Worm (Caenorhabditis elegans): ENCODE data around the gene srsx-31.
"Not testable (repeated sequence)": the region's sequence is repeated elsewhere in the genome, so short reads cannot be mapped to it uniquely, and the experiment has no call there.

Gene srsx-31

ce11 chrV:11254980-11255379 is at the start of gene srsx-31:
TSS of gene srsx-31 (minus strand) at chrV:11255080.
- no peak for TF ChIP-seq unc-62 (GFP tag; optimal IDR thresholded peaks at IDR 0.05)

- TF ChIP-seq unc-62 (GFP tag; optimal IDR thresholded peaks at IDR 0.05): no peak
These were observed 49.3 kb upstream of the srsx-31 start for ce11 chrV:11304200-11304599.

DNA sequence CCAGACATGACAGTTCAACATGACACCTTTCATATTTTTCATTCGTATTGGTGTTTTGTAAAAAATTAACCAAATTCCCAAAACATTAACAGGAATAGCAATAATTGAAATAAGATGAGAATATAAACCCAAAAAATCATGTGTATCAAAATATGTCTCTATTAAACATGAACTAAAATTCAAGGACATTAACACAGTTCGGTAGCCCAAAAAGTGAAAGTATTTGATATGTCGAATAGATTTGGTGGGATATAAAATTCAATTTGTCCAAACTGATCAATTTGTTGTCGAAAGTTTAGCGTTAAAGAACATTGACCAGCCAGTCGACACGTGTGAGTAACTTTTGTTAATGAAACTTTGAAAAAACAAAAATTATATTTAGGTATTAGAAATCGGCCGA is 47.8 kb upstream of the srsx-31 start, which contains the start of gene srh-46:
TSS of gene srh-46 (minus strand) at position 189 of the 400 bp plus-strand sequence.
- no peak for TF ChIP-seq unc-62 (GFP tag; optimal IDR thresholded peaks at IDR 0.05)

DNA sequence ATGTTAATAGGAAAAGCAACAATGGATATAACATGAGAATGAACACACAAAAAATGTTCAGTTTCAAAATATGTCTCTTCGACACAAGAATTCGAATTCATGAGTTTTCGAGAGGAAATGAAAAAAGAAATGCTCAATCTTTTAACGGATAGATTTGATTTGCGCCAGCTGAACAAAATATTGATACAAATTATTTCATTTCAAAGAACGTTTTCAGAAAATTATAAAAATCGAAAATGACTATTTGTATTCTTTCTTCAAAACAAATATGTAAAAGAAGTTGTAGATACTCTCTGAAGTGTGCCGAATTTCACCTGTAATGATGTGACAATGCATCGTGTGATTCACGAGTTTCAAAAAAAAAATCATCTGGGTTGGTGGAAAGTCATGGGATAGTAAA is 45.7 kb upstream of the srsx-31 start, which contains the start of gene srh-47:
TSS of gene srh-47 (minus strand) at position 101 of the 400 bp plus-strand sequence.
- no peak for TF ChIP-seq unc-62 (GFP tag; optimal IDR thresholded peaks at IDR 0.05)

ce11 chrV:11299406-11299805 is 44.5 kb upstream of the srsx-31 start:
- TF ChIP-seq unc-62 (GFP tag; optimal IDR thresholded peaks at IDR 0.05): no peak

DNA sequence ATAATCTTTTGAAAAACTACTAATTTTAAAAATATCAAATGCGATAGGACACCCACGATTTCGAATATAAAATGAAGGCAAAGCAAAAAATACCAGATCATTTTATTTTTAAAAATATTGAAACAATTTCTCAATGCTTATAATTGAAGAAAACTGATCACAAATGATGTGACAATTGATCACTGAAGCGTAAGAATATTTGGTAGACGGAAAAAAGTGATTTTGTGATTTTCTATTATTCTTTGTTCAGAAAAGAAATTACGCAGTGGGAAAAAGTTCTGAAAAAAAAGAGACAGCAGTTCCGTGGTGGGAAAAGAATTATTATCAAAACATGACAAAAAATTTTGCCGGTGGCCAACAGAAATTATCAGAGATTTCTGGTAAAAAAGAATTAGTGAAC is 43.8 kb upstream of the srsx-31 start, which contains the start of gene T03F7.5:
TSS of gene T03F7.5 (minus strand) at position 101 of the 400 bp plus-strand sequence.
- TF ChIP-seq unc-62 (GFP tag; optimal IDR thresholded peaks at IDR 0.05): no peak

DNA sequence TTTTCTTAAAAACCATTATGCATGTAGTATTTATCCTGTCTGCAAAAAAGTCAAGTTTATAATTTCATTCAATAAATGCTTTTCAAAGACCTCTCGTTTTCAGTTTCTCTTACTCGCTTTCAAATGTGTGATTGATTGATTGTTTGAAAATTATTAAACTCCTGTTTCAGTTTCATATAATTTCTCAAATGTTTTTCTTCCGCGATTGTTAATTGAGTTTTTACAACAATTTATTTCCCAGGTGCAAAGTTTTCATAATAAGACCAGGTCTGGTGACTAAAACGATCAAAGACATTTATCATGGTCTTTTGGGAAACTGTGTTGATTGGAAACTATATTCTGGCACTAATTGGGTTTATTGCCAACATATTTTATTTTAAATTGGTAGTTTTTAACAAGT is 39.5 kb upstream of the srsx-31 start, which contains the start of gene T03F7.6:
TSS of gene T03F7.6 (plus strand) at position 301 of the 400 bp plus-strand sequence.
- TF ChIP-seq unc-62 (GFP tag; optimal IDR thresholded peaks at IDR 0.05): no peak

DNA sequence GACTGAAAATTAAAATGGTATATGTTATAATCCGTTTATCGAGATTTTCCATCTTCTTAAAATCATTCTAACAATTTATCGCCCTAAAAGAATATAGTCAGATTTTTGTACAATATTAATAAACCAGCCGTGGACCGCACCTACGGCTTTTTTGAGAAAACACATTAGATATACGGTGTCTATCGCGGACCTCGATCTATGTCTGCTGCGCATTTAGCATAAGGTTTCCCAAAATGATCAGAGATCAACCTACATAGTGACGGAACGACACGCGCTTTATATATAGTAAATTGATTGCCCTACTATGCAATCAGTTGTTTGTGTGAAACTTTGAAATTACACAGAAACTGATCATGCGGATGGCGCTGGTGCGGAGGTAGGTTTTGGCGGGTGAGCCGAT is 37.8 kb upstream of the srsx-31 start:
- TF ChIP-seq unc-62 (GFP tag; optimal IDR thresholded peaks at IDR 0.05): no peak

- no peak for TF ChIP-seq unc-62 (GFP tag; optimal IDR thresholded peaks at IDR 0.05)
These were observed 36.0 kb upstream of the srsx-31 start, which contains the start of gene C03E10.1 for ce11 chrV:11290888-11291287. TSS of gene C03E10.1 (plus strand) at chrV:11291188.

- TF ChIP-seq unc-62 (GFP tag; optimal IDR thresholded peaks at IDR 0.05): not testable (repeated sequence)
These were observed 31.2 kb upstream of the srsx-31 start, which contains the start of gene C03E10.3 for ce11 chrV:11286114-11286513. TSS of gene C03E10.3 (plus strand) at chrV:11286414.

- no peak for TF ChIP-seq unc-62 (GFP tag; optimal IDR thresholded peaks at IDR 0.05)
These were observed 27.4 kb upstream of the srsx-31 start, which contains the start of gene gly-20 for ce11 chrV:11282272-11282671. TSS of gene gly-20 (plus strand) at chrV:11282572.

ce11 chrV:11281414-11282209 is 26.7 kb upstream of the srsx-31 start:
- no peak for TF ChIP-seq unc-62 (GFP tag; optimal IDR thresholded peaks at IDR 0.05)

ce11 chrV:11279564-11279963 is 24.7 kb upstream of the srsx-31 start:
- TF ChIP-seq unc-62 (GFP tag; optimal IDR thresholded peaks at IDR 0.05): no peak

ce11 chrV:11272848-11273247 is 18.0 kb upstream of the srsx-31 start, which contains the start of gene clec-223:
TSS of gene clec-223 (plus strand) at chrV:11273148.
- no peak for TF ChIP-seq unc-62 (GFP tag; optimal IDR thresholded peaks at IDR 0.05)

- TF ChIP-seq unc-62 (GFP tag; optimal IDR thresholded peaks at IDR 0.05): no peak
These were observed 16.2 kb upstream of the srsx-31 start, which contains the start of gene clec-222 for ce11 chrV:11271051-11271450. TSS of gene clec-222 (plus strand) at chrV:11271351.

- no peak for TF ChIP-seq unc-62 (GFP tag; optimal IDR thresholded peaks at IDR 0.05)
These were observed 13.9 kb upstream of the srsx-31 start, which contains the start of gene str-115 for ce11 chrV:11268791-11269190. TSS of gene str-115 (plus strand) at chrV:11269091.

ce11 chrV:11266681-11267080 is 11.8 kb upstream of the srsx-31 start, which contains the start of gene str-116:
TSS of gene str-116 (plus strand) at chrV:11266981.
- TF ChIP-seq unc-62 (GFP tag; optimal IDR thresholded peaks at IDR 0.05): no peak
